Fruit fly (Drosophila melanogaster) whole organism, pupa: ENCODE data around the gene CG4393.
A peak's percentile ranks its signal among the peaks of the same experiment; 100 is the strongest.

Experiments
- CG10348 ChIP-seq: fragments of 200-800 bp; sonication (Bioruptor generic); IDR thresholded peaks from 2 replicates; pipeline ENCODE4 v1.3.6; 2022; ENCODE audit warnings: missing biosample characterization, missing genetic modification characterization
- CG12605 ChIP-seq: fragments of 200-800 bp; sonication (Bioruptor generic); IDR thresholded peaks from 2 replicates; pipeline ENCODE4 v1.3.6; 2022; ENCODE audit warnings: missing biosample characterization, missing genetic modification characterization
- CG13204 ChIP-seq: fragments of 200-800 bp; sonication (Bioruptor generic); optimal IDR thresholded peaks from 2 replicates; lab custom pipeline; 2018; ENCODE audit warnings: missing biosample characterization, mild to moderate bottlenecking, missing genetic modification characterization, moderate library complexity
- CG14655 ChIP-seq: fragments of 200-800 bp; sonication (Bioruptor generic); optimal IDR thresholded peaks from 3 replicates; lab custom pipeline; 2017; ENCODE audit warnings: mild to moderate bottlenecking, missing biosample characterization, missing genetic modification reagents, missing genetic modification characterization
- CG15710 ChIP-seq: fragments of 200-800 bp; sonication (Bioruptor generic); optimal IDR thresholded peaks from 2 replicates; lab custom pipeline; 2018; ENCODE audit warnings: missing biosample characterization, mild to moderate bottlenecking, missing genetic modification characterization, moderate library complexity
- CG17806 ChIP-seq: fragments of 200-800 bp; sonication (Bioruptor generic); optimal IDR thresholded peaks from 2 replicates; lab custom pipeline; 2018; ENCODE audit warnings: missing biosample characterization, mild to moderate bottlenecking, missing genetic modification characterization, moderate library complexity
- CG32121 ChIP-seq: fragments of 200-800 bp; sonication (Bioruptor generic); IDR thresholded peaks from 2 replicates; pipeline ENCODE4 v1.3.6; 2022; ENCODE audit warnings: missing biosample characterization, missing genetic modification characterization
- CG34367 ChIP-seq: fragments of 200-800 bp; sonication (Bioruptor generic); optimal IDR thresholded peaks from 2 replicates; lab custom pipeline; 2018; ENCODE audit warnings: missing biosample characterization, mild to moderate bottlenecking, missing genetic modification characterization
- CG4496 ChIP-seq: fragments of 200-800 bp; sonication (Bioruptor generic); IDR thresholded peaks from 3 replicates; pipeline ENCODE4 v1.3.6; 2022; ENCODE audit warnings: missing biosample characterization, missing genetic modification characterization
- CG8159 ChIP-seq: fragments of 200-800 bp; sonication (Bioruptor generic); optimal IDR thresholded peaks from 3 replicates; lab custom pipeline; 2018; ENCODE audit warnings: missing biosample characterization, mild to moderate bottlenecking, missing genetic modification characterization, moderate library complexity
- CG8301 ChIP-seq: fragments of 200-800 bp; sonication (Bioruptor generic); optimal IDR thresholded peaks from 2 replicates; lab custom pipeline; 2018; ENCODE audit warnings: missing biosample characterization, mild to moderate bottlenecking, missing genetic modification characterization
- CG9948 ChIP-seq: fragments of 200-800 bp; sonication (Bioruptor generic); optimal IDR thresholded peaks from 2 replicates; lab custom pipeline; 2018; ENCODE audit warnings: missing biosample characterization, mild to moderate bottlenecking, missing genetic modification characterization, moderate library complexity
- D1 ChIP-seq: fragments of 200-800 bp; sonication (Bioruptor generic); optimal IDR thresholded peaks from 2 replicates; lab custom pipeline; 2018; ENCODE audit warnings: missing biosample characterization, mild to moderate bottlenecking, missing genetic modification characterization, moderate library complexity
- EcR ChIP-seq: fragments of 200-800 bp; sonication (Bioruptor generic); optimal IDR thresholded peaks from 3 replicates; lab custom pipeline; 2019; ENCODE audit warnings: missing biosample characterization, missing genetic modification characterization, mild to moderate bottlenecking, moderate library complexity, missing genetic modification reagents
- Ets98B ChIP-seq: fragments of 200-800 bp; sonication (Bioruptor generic); IDR thresholded peaks from 2 replicates; pipeline ENCODE4 v1.3.6; 2022; ENCODE audit warnings: missing biosample characterization, missing genetic modification characterization
- Pif1A ChIP-seq: fragments of 200-800 bp; sonication (Bioruptor generic); optimal IDR thresholded peaks from 3 replicates; lab custom pipeline; 2016; ENCODE audit warnings: missing biosample characterization, missing genetic modification characterization
- Pif1B ChIP-seq: fragments of 200-800 bp; sonication (Bioruptor generic); optimal IDR thresholded peaks from 3 replicates; lab custom pipeline; 2016; ENCODE audit warnings: missing biosample characterization, missing genetic modification characterization
- Snoo ChIP-seq: fragments of 200-800 bp; sonication (Bioruptor generic); optimal IDR thresholded peaks from 3 replicates; lab custom pipeline; 2017; ENCODE audit warnings: missing biosample characterization, mild to moderate bottlenecking, missing genetic modification characterization, inconsistent platforms
- fd96Ca ChIP-seq: fragments of 200-800 bp; sonication (Bioruptor generic); IDR thresholded peaks from 3 replicates; pipeline ENCODE4 v1.3.6; 2022; ENCODE audit warnings: missing biosample characterization, missing genetic modification characterization
- gl ChIP-seq: fragments of 200-800 bp; sonication (Bioruptor generic); optimal IDR thresholded peaks from 2 replicates; lab custom pipeline; 2018; ENCODE audit warnings: missing biosample characterization, mild to moderate bottlenecking, missing genetic modification characterization
- rn ChIP-seq: fragments of 200-800 bp; sonication (Bioruptor generic); IDR thresholded peaks from 2 replicates; pipeline ENCODE4 v1.3.6; 2022; ENCODE audit warnings: missing biosample characterization, missing genetic modification characterization

CG4393 gene

DNA sequence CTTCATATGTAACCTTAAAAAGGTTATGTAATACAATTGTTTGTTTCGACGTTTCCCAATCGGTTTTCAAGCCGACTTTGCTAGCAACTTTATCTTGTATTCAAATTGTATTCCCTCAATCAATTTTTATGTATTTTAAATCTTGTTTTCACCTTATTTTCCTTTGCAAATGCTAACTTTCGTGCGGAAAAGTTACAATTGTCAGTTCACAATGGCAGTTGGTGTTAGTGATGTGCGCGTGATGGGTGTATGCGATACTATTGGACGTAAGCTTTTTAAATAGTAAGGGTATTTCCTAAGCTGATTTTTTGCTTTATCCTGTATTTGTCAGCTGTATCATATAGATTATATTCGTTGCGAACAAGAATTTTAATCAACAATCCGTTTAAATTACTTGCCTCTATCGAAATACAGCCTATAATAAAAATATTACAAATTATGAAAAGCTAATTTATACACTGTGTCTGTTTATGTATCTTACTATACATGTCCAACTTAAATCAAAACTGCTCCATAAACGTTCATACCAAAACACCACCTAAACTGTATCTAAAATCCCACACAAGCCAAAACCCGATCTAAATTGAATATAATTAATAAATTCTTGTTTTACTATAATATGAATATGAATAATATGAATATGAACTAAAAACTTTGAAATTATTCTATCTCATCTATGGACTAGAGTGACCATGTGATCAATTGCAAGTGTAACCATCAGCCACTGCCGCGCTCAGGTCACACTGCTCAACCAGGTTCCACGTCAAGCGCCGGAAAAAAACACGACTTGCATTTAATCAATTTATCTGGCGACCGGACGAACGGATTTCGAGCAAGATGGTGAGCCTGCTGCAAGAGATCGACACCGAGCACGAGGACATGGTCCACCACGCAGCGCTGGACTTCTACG lies 28.5 kb downstream of the CG4393 start, which contains the start of the genes ATPsynCF6 and Sec13:
TSS of gene ATPsynCF6 (minus strand) at position 236 of the 910 bp plus-strand sequence.
TSS of gene Sec13 (plus strand) at position 450 of the 910 bp plus-strand sequence.
- TF ChIP-seq CG8159 (tag; lab: Kevin White, UChicago) (peak; percentile 59), Pif1A (no peak), CG32121 (peak; percentile 40; the same call in 1 of the 2 replicates), Snoo (tag; lab: Kevin White, UChicago) (peak; percentile 10), CG8301 (tag; lab: Kevin White, UChicago) (peak; percentile 52), D1 (no peak), CG34367 (tag; lab: Kevin White, UChicago) (peak; percentile 15), CG10348 (GFP tag; lab: Robert Waterston, UW) (no peak), CG9948 (tag; lab: Kevin White, UChicago) (peak; percentile 40), CG13204 (GFP tag; lab: Kevin White, UChicago) (no peak), rn (GFP tag; lab: Robert Waterston, UW) (peak; percentile 22; the same call in 1 of the 2 replicates), CG4496 (GFP tag; lab: Robert Waterston, UW) (peak; percentile 77), gl (tag; lab: Kevin White, UChicago) (no peak), CG12605 (GFP tag; lab: Robert Waterston, UW) (no peak), EcR (GFP tag; lab: Kevin White, UChicago) (no peak), Ets98B (GFP tag; lab: Robert Waterston, UW) (peak; percentile 52), CG14655 (GFP tag; lab: Kevin White, UChicago) (peak; percentile 63), CG15710 (peak; percentile 36), CG17806 (tag; lab: Kevin White, UChicago) (peak; percentile 51), fd96Ca (GFP tag; lab: Robert Waterston, UW) (no peak), Pif1B (GFP tag; lab: Kevin White, UChicago) (peak; percentile 56)

DNA sequence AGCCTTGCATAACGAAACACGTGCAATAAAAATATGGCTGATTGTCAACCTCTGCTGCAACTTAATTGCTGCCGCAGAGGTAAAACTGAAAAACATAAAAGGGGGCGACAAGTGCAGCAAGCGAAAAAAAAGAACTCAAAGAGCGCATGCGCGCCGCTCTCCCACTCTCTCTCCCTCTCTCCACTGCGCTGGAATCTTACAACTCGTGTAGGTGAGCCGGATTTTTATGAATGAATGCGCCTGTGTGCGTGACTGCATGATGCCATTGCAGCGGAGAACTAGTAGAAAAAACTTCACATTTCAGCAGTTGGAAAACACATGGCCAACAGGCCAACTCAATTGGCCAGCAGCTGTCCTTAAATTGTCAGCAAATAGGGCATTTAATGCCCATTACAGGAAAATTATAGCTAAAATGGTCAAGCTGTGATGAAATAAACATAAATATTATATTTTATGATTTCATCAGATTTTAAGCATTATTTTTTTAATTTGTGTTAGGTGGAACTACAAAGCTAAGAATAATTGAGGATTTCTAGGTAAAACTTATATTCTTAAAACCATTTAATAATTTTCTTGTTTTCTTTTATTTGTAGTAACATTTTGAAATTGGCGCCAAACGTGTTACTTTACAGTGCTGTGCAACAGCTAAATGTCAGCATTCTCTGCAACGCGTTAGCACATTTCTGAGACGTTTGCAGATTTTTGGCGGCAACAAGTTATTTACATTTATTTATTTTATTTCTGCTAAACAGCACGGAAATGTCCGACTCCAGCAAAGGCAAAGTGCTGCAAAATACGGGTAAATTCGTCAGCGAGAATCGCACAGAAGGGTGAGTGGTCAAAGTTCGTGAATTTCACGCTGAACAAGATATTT lies 36.9 kb downstream of the CG4393 start, which contains the start of gene PolE1:
TSS of gene PolE1 (plus strand) at position 697 of the 874 bp plus-strand sequence.
- TF ChIP-seq CG12605 (GFP tag; lab: Robert Waterston, UW) (peak; percentile 40; the same call in 1 of the 2 replicates), CG34367 (tag; lab: Kevin White, UChicago) (no peak), CG9948 (tag; lab: Kevin White, UChicago) (no peak), EcR (GFP tag; lab: Kevin White, UChicago) (no peak), CG17806 (tag; lab: Kevin White, UChicago) (no peak), CG8159 (tag; lab: Kevin White, UChicago) (no peak), rn (GFP tag; lab: Robert Waterston, UW) (no peak), fd96Ca (GFP tag; lab: Robert Waterston, UW) (peak; percentile 44; the same call in 2 of the 3 replicates), CG10348 (GFP tag; lab: Robert Waterston, UW) (no peak), D1 (no peak), CG32121 (no peak), CG4496 (GFP tag; lab: Robert Waterston, UW) (peak; percentile 59; the same call in 2 of the 3 replicates), CG13204 (GFP tag; lab: Kevin White, UChicago) (no peak), Ets98B (GFP tag; lab: Robert Waterston, UW) (peak; percentile 15), Snoo (tag; lab: Kevin White, UChicago) (no peak), CG15710 (no peak), gl (tag; lab: Kevin White, UChicago) (no peak), CG14655 (GFP tag; lab: Kevin White, UChicago) (no peak), Pif1B (GFP tag; lab: Kevin White, UChicago) (peak; percentile 12), CG8301 (tag; lab: Kevin White, UChicago) (no peak), Pif1A (no peak)

- TF ChIP-seq Pif1B (GFP tag; lab: Kevin White, UChicago) (no peak), CG14655 (GFP tag; lab: Kevin White, UChicago) (peak; percentile 69), CG8301 (tag; lab: Kevin White, UChicago) (peak; percentile 42), rn (GFP tag; lab: Robert Waterston, UW) (no peak), CG8159 (tag; lab: Kevin White, UChicago) (peak; percentile 68), CG15710 (peak; percentile 56), D1 (peak; percentile 69), Snoo (tag; lab: Kevin White, UChicago) (peak; percentile 75), Pif1A (peak; percentile 28), CG4496 (GFP tag; lab: Robert Waterston, UW) (peak; percentile 77), CG17806 (tag; lab: Kevin White, UChicago) (peak; percentile 54), EcR (GFP tag; lab: Kevin White, UChicago) (no peak), CG32121 (peak; percentile 50; the same call in 1 of the 2 replicates), CG13204 (GFP tag; lab: Kevin White, UChicago) (no peak), CG9948 (tag; lab: Kevin White, UChicago) (peak; percentile 60), Ets98B (GFP tag; lab: Robert Waterston, UW) (peak; percentile 35; the same call in 1 of the 2 replicates), gl (tag; lab: Kevin White, UChicago) (no peak), fd96Ca (GFP tag; lab: Robert Waterston, UW) (peak; percentile 76), CG34367 (tag; lab: Kevin White, UChicago) (peak; percentile 32), CG10348 (GFP tag; lab: Robert Waterston, UW) (no peak), CG12605 (GFP tag; lab: Robert Waterston, UW) (no peak)
Measured at dm6 chr3R:23346893-23347396, 37.6 kb downstream of the CG4393 start.
